Worm (Caenorhabditis elegans) whole organism, mixed stage, embryonic: Measurements from ENCODE around the gene C50E3.15.

Experiments used
- M03D4.4 ChIP-seq: sonication (generic microtip); optimal IDR thresholded peaks from 2 replicates; lab custom pipeline; 2017; ENCODE audit warnings: mild to moderate bottlenecking, missing genetic modification characterization, missing compliant biosample characterization
- bed-3 ChIP-seq: fragments of 200-800 bp; sonication (Bioruptor generic); optimal IDR thresholded peaks from 3 replicates; lab custom pipeline; 2018; ENCODE audit warnings: mild to moderate bottlenecking, missing genetic modification characterization, moderate library complexity, missing compliant biosample characterization
- ceh-39 ChIP-seq: fragments of 150-350 bp; optimal IDR thresholded peaks from 2 replicates; lab custom pipeline; 2014; ENCODE audit warnings: missing biosample characterization, missing genetic modification characterization
- ceh-43 ChIP-seq: fragments of 200-800 bp; sonication (Bioruptor generic); optimal IDR thresholded peaks from 2 replicates; lab custom pipeline; 2018; ENCODE audit warnings: mild to moderate bottlenecking, missing genetic modification characterization, moderate library complexity, missing compliant biosample characterization
- drap-1 ChIP-seq: fragments of 200-800 bp; sonication (Bioruptor generic); optimal IDR thresholded peaks from 3 replicates; lab custom pipeline; 2018; ENCODE audit warnings: mild to moderate bottlenecking, missing genetic modification characterization, missing compliant biosample characterization
- elt-1 ChIP-seq: sonication (generic microtip); optimal IDR thresholded peaks from 2 replicates; lab custom pipeline; 2017; ENCODE audit warnings: missing genetic modification characterization, mild to moderate bottlenecking, missing compliant biosample characterization, antibody characterized with exemption, moderate library complexity, borderline replicate concordance; ENCODE audit not compliant: insufficient read depth
- elt-3 ChIP-seq: fragments of 150-350 bp; optimal IDR thresholded peaks from 2 replicates; lab custom pipeline; 2014; ENCODE audit warnings: missing biosample characterization, missing genetic modification characterization
- flh-1 ChIP-seq: fragments of 200-800 bp; sonication (Bioruptor generic); optimal IDR thresholded peaks from 2 replicates; lab custom pipeline; 2018; ENCODE audit warnings: mild to moderate bottlenecking, missing genetic modification characterization, moderate library complexity, missing compliant biosample characterization
- ham-2 ChIP-seq: fragments of 200-800 bp; sonication (Bioruptor generic); optimal IDR thresholded peaks from 2 replicates; lab custom pipeline; 2018; ENCODE audit warnings: mild to moderate bottlenecking, missing genetic modification characterization, missing compliant biosample characterization
- hlh-1 ChIP-seq: fragments of 150-350 bp; optimal IDR thresholded peaks from 2 replicates; lab custom pipeline; 2014; ENCODE audit warnings: missing biosample characterization, missing genetic modification reagents, missing genetic modification characterization
- lin-13 ChIP-seq: fragments of 150-350 bp; optimal IDR thresholded peaks from 2 replicates; lab custom pipeline; 2014; ENCODE audit warnings: missing biosample characterization, missing genetic modification characterization
- lsy-2 ChIP-seq: fragments of 150-350 bp; optimal IDR thresholded peaks from 2 replicates; lab custom pipeline; 2014; ENCODE audit warnings: missing biosample characterization, missing genetic modification characterization
- mep-1 ChIP-seq: fragments of 150-350 bp; optimal IDR thresholded peaks from 2 replicates; lab custom pipeline; 2017; ENCODE audit warnings: missing biosample characterization, missing genetic modification reagents, missing genetic modification characterization, inconsistent platforms
- mls-2 ChIP-seq: sonication (generic microtip); optimal IDR thresholded peaks from 2 replicates; lab custom pipeline; 2016; ENCODE audit warnings: mild to moderate bottlenecking, missing genetic modification characterization, moderate library complexity, missing compliant biosample characterization
- nhr-237 ChIP-seq: fragments of 150-350 bp; optimal IDR thresholded peaks from 2 replicates; lab custom pipeline; 2014; ENCODE audit warnings: missing biosample characterization, missing genetic modification characterization
- nhr-28 ChIP-seq: fragments of 150-350 bp; optimal IDR thresholded peaks from 2 replicates; lab custom pipeline; 2014; ENCODE audit warnings: missing biosample characterization, missing genetic modification characterization
- nhr-76 ChIP-seq: sonication (generic microtip); optimal IDR thresholded peaks from 2 replicates; lab custom pipeline; 2017; ENCODE audit warnings: missing biosample characterization, missing genetic modification characterization
- pha-4 ChIP-seq: fragments of 150-350 bp; optimal IDR thresholded peaks from 2 replicates; lab custom pipeline; 2018; ENCODE audit warnings: missing biosample characterization, missing genetic modification reagents, missing genetic modification characterization
- sptf-1 ChIP-seq: sonication (generic microtip); optimal IDR thresholded peaks from 2 replicates; lab custom pipeline; 2017; ENCODE audit warnings: mild to moderate bottlenecking, missing genetic modification characterization, moderate library complexity, missing compliant biosample characterization
- unc-62 ChIP-seq: fragments of 150-350 bp; optimal IDR thresholded peaks from 2 replicates; lab custom pipeline; 2014; ENCODE audit warnings: missing biosample characterization, missing genetic modification reagents, missing genetic modification characterization
- zip-8 ChIP-seq: fragments of 150-350 bp; optimal IDR thresholded peaks from 2 replicates; lab custom pipeline; 2014; ENCODE audit warnings: missing biosample characterization, missing genetic modification characterization
- ztf-11 ChIP-seq: fragments of 150-350 bp; optimal IDR thresholded peaks from 2 replicates; lab custom pipeline; 2014; ENCODE audit warnings: missing biosample characterization, missing genetic modification characterization

Gene C50E3.15

DNA sequence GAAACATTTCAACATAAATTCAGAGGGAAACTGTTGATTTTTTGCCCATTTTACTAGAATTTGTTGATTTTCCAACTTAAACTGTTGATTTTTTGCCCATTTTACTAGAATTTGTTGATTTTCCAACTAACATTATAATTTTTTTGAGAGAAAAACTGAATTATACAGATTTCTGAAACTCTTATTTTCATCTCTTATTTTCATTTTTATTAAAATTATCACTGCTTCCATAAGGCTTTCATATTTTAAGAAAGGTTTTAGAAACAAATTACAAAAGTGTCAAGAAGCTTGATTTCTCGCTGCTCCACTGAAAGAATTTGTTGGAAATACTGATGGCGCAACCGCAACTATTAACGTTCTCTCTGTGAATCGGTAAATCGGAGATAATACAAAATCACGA, 31.7 kb downstream of the C50E3.15 start:
- no peak for TF ChIP-seq ceh-39 (tag; lab: Kevin White, UChicago)
- no peak for TF ChIP-seq elt-3 (tag; lab: Kevin White, UChicago)
- no peak for TF ChIP-seq M03D4.4
- TF ChIP-seq mep-1 (tag; lab: Kevin White, UChicago), result no peak
- TF ChIP-seq elt-1, result no peak
- TF ChIP-seq unc-62 (GFP tag; lab: Kevin White, UChicago), result no peak
- TF ChIP-seq zip-8 (tag; lab: Kevin White, UChicago), result no peak
- TF ChIP-seq ham-2 (GFP tag; lab: Kevin White, UChicago), result no peak
- no peak for TF ChIP-seq drap-1 (GFP tag; lab: Kevin White, UChicago)
- no peak for TF ChIP-seq sptf-1
- no peak for TF ChIP-seq lin-13 (tag; lab: Kevin White, UChicago)
- no peak for TF ChIP-seq nhr-28 (tag; lab: Kevin White, UChicago)

DNA sequence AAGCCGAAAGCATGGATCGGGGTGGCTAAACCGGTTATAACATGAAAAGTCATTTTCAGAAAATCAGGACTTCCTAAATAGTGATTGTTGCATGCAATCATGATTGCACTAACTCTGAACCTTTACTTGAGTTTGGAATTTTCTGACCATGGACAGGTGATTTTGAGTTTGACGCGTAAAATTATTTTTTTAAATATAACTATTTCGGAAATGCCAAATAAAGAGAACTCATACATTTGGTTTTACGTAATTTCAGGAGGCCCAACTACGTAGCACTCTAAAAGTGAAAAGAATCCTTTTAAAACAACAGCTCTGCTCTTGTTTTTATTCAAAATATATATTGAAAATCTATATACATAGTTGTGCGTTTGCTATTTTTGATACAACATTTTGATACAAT, 33.5 kb downstream of the C50E3.15 start, which contains the start of gene srh-234:
Gene srh-234, minus strand, starts transcription at position 101 of the 400 bp plus-strand sequence.
- TF ChIP-seq lsy-2 (tag; lab: Kevin White, UChicago) (no peak), flh-1 (GFP tag; lab: Kevin White, UChicago) (no peak), mep-1 (tag; lab: Kevin White, UChicago) (no peak), unc-62 (GFP tag; lab: Kevin White, UChicago) (no peak), pha-4 (tag; lab: Kevin White, UChicago) (no peak), ceh-43 (no peak), ceh-39 (tag; lab: Kevin White, UChicago) (no peak)

DNA sequence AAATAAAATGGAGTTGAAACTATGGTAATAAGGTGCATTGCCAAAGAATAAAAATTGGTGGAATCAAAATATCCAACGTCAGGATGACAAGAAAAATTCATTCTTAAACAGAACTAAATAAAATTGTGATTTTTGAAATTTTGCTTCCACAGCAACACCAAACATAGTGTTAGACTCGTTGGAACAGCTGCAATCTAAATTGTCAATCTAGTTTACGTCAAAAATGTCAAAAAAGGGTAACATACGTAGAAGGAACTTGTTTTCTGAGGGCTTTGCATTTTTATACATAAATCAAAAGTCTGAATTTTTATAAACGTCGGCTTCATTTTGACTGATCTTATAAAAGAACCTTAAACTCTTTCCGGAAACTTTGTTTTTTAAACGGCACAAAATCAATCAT, 35.4 kb downstream of the C50E3.15 start, which contains the start of gene srh-200:
Gene srh-200, minus strand, starts transcription at position 101 of the 400 bp plus-strand sequence.
- TF ChIP-seq sptf-1 (no peak), nhr-237 (tag; lab: Kevin White, UChicago) (no peak), mep-1 (tag; lab: Kevin White, UChicago) (no peak), mls-2 (no peak), ztf-11 (tag; lab: Kevin White, UChicago) (no peak)
- TF ChIP-seq, all 35 proteins: peak for 0

DNA sequence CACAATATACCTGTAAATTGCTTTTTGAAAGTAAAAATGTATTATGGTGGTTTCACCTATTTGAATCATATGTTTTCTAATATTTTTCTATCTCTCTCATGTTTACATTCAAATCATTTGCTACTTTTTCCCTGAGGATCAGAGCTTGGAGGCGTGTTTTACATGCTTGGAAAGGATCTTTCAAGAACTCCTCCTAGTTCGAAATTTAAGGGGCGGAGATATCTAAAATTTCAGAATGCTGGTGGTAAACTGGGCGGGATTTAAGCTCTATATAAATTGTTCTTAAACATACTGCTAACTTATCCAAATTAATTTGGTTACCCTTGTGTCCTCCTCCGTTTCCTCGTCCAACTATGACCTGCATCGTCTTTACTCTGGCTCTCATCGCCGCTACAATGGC, 49.7 kb downstream of the C50E3.15 start, which contains the start of gene C12D5.5:
Gene C12D5.5, plus strand, starts transcription at position 301 of the 400 bp plus-strand sequence.
- TF ChIP-seq bed-3 (GFP tag; lab: Kevin White, UChicago) (no peak), hlh-1 (tag; lab: Kevin White, UChicago) (no peak), mep-1 (tag; lab: Kevin White, UChicago) (no peak), nhr-76 (tag; lab: Kevin White, UChicago) (no peak)
